Worm (Caenorhabditis elegans) whole organism, mixed stage, embryonic: Measurements from ENCODE around the gene nrde-4.

Experiments used
- blmp-1 ChIP-seq: fragments of 150-350 bp; optimal IDR thresholded peaks from 2 replicates; lab custom pipeline; 2014; ENCODE audit warnings: missing biosample characterization, missing genetic modification characterization
- elt-1 ChIP-seq: sonication (generic microtip); optimal IDR thresholded peaks from 2 replicates; lab custom pipeline; 2017; ENCODE audit warnings: missing genetic modification characterization, mild to moderate bottlenecking, missing compliant biosample characterization, antibody characterized with exemption, moderate library complexity, borderline replicate concordance; ENCODE audit not compliant: insufficient read depth
- ham-2 ChIP-seq: fragments of 200-800 bp; sonication (Bioruptor generic); optimal IDR thresholded peaks from 2 replicates; lab custom pipeline; 2018; ENCODE audit warnings: mild to moderate bottlenecking, missing genetic modification characterization, missing compliant biosample characterization
- lin-13 ChIP-seq: fragments of 150-350 bp; optimal IDR thresholded peaks from 2 replicates; lab custom pipeline; 2014; ENCODE audit warnings: missing biosample characterization, missing genetic modification characterization
- nhr-237 ChIP-seq: fragments of 150-350 bp; optimal IDR thresholded peaks from 2 replicates; lab custom pipeline; 2014; ENCODE audit warnings: missing biosample characterization, missing genetic modification characterization
- pha-4 ChIP-seq: fragments of 150-350 bp; optimal IDR thresholded peaks from 2 replicates; lab custom pipeline; 2018; ENCODE audit warnings: missing biosample characterization, missing genetic modification reagents, missing genetic modification characterization
- sptf-1 ChIP-seq: sonication (generic microtip); optimal IDR thresholded peaks from 2 replicates; lab custom pipeline; 2017; ENCODE audit warnings: mild to moderate bottlenecking, missing genetic modification characterization, moderate library complexity, missing compliant biosample characterization
- unc-39 ChIP-seq: fragments of 150-350 bp; optimal IDR thresholded peaks from 2 replicates; lab custom pipeline; 2014; ENCODE audit warnings: missing biosample characterization, missing genetic modification characterization
- unc-62 ChIP-seq: fragments of 150-350 bp; optimal IDR thresholded peaks from 2 replicates; lab custom pipeline; 2014; ENCODE audit warnings: missing biosample characterization, missing genetic modification reagents, missing genetic modification characterization
- ztf-11 ChIP-seq: fragments of 150-350 bp; optimal IDR thresholded peaks from 2 replicates; lab custom pipeline; 2014; ENCODE audit warnings: missing biosample characterization, missing genetic modification characterization

- no peak for TF ChIP-seq ztf-11 (tag; lab: Kevin White, UChicago)
- no peak for TF ChIP-seq sptf-1 (tag; lab: Kevin White, UChicago)
- no peak for TF ChIP-seq lin-13 (tag; lab: Kevin White, UChicago)
- no peak for TF ChIP-seq elt-1 (tag; lab: Kevin White, UChicago)
- no peak for TF ChIP-seq blmp-1 (tag; lab: Kevin White, UChicago)
- TF ChIP-seq ham-2, result no peak
- peak; percentile 9 for TF ChIP-seq unc-62 (GFP tag; lab: Kevin White, UChicago)
- no peak for TF ChIP-seq pha-4 (tag; lab: Kevin White, UChicago)
- TF ChIP-seq nhr-237 (tag; lab: Kevin White, UChicago), result no peak
- no peak for TF ChIP-seq unc-39 (tag; lab: Kevin White, UChicago)
These were observed 5.4 kb upstream of the nrde-4 start for ce11 chrIV:7659481-7659880.
